Comparison of ENCODE assay signal across 3 fruit fly cellular contexts in the genomic region with DNA sequence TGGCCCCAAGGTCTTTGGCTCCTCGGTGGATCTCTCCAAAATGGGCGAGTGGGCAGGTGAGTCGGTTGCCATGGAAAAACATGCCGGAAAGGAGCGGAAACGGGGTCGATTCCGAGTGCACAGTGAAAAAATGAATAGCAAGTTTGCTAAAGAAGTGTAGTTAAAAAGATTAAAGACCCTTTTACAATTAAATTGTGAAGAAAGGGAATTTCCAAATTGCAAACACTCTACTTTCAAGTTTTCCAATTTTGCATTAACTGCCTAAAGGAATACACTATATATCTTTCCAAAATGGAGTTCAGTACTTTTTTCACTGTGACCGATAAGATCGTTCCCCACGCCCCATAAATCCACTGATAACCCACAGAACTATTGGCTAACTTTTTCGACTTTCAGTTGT.
A peak's percentile ranks its signal among the peaks of the same experiment; 100 is the strongest.
TF ChIP-seq lines count a peak whose summit lies in the region.

No protein-coding gene starts in this region.

- TF ChIP-seq CTCF in whole organism, embryonic (GFP tag; optimal IDR thresholded peaks at IDR 0.05; lab: Kevin White, UChicago), result no peak

TF ChIP-seq in whole organism, embryonic, 481 proteins besides CTCF, POLR2A, EP300 and RAD21 (continues in another document):
- TF ChIP-seq dysf (GFP tag; IDR thresholded peaks at IDR 0.05; lab: Robert Waterston, UW), result peak; percentile 60
- TF ChIP-seq CG12659 (GFP tag; optimal IDR thresholded peaks at IDR 0.05; lab: Kevin White, UChicago), result peak; percentile 24
- TF ChIP-seq CG10979 (tag; optimal IDR thresholded peaks at IDR 0.05; lab: Kevin White, UChicago), result peak; percentile 16
- TF ChIP-seq HHEX (GFP tag; optimal IDR thresholded peaks at IDR 0.05; lab: Kevin White, UChicago), result peak; percentile 22
- TF ChIP-seq CG7372 (GFP tag; IDR thresholded peaks at IDR 0.05; lab: Robert Waterston, UW), result no peak
- 0 out of 2 replicates have a peak, but pooled peaks have one; percentile 36 for TF ChIP-seq ranshi (GFP tag; IDR thresholded peaks at IDR 0.05; lab: Robert Waterston, UW)
- no peak for TF ChIP-seq Nf-YC (tag; optimal IDR thresholded peaks at IDR 0.05; lab: Kevin White, UChicago)
- TF ChIP-seq ind (GFP tag; optimal IDR thresholded peaks at IDR 0.05; lab: Kevin White, UChicago), result peak; percentile 12
- TF ChIP-seq Hr39 (optimal IDR thresholded peaks at IDR 0.05; lab: Kevin White, UChicago), result no peak
- TF ChIP-seq CG14441 (GFP tag; IDR thresholded peaks at IDR 0.05; lab: Robert Waterston, UW), result peak; percentile 65
- peak; percentile 21 for TF ChIP-seq CG7839 (tag; optimal IDR thresholded peaks at IDR 0.05; lab: Kevin White, UChicago)
- 0 out of 3 replicates have a peak, but pooled peaks have one; percentile 11 for TF ChIP-seq B-H1 (GFP tag; IDR thresholded peaks at IDR 0.05; lab: Robert Waterston, UW)
- peak; percentile 5 for TF ChIP-seq CG4820 (GFP tag; optimal IDR thresholded peaks at IDR 0.05; lab: Kevin White, UChicago)
- peak; percentile 24 for TF ChIP-seq CG30403 (GFP tag; optimal IDR thresholded peaks at IDR 0.05; lab: Kevin White, UChicago)
- peak; percentile 9 for TF ChIP-seq Xbp1 (GFP tag; optimal IDR thresholded peaks at IDR 0.05; lab: Kevin White, UChicago)
- 0 out of 3 replicates have a peak, but pooled peaks have one; percentile 21 for TF ChIP-seq CG11695 (GFP tag; IDR thresholded peaks at IDR 0.05; lab: Robert Waterston, UW)
- 0 out of 2 replicates have a peak, but pooled peaks have one; percentile 33 for TF ChIP-seq lmd (GFP tag; IDR thresholded peaks at IDR 0.05; lab: Robert Waterston, UW)
- TF ChIP-seq phol (tag; optimal IDR thresholded peaks at IDR 0.05; lab: Kevin White, UChicago), result peak; percentile 30
- TF ChIP-seq vvl (GFP tag; IDR thresholded peaks at IDR 0.05; lab: Robert Waterston, UW), result peak; percentile 24; the same call in 1 of the 2 replicates
- 0 out of 2 replicates have a peak, but pooled peaks have one; percentile 14 for TF ChIP-seq CG14014 (GFP tag; IDR thresholded peaks at IDR 0.05; lab: Robert Waterston, UW)
- TF ChIP-seq CG15514 (GFP tag; optimal IDR thresholded peaks at IDR 0.05; lab: Kevin White, UChicago), result peak; percentile 32
- TF ChIP-seq CG13424 (tag; optimal IDR thresholded peaks at IDR 0.05; lab: Kevin White, UChicago), result peak; percentile 25
- TF ChIP-seq prd (optimal IDR thresholded peaks at IDR 0.05; lab: Kevin White, UChicago), result no peak
- peak; percentile 56 for TF ChIP-seq prd (GFP tag; IDR thresholded peaks at IDR 0.05; lab: Robert Waterston, UW)
- TF ChIP-seq sob (GFP tag; IDR thresholded peaks at IDR 0.05; lab: Robert Waterston, UW), result 0 out of 2 replicates have a peak, but pooled peaks have one; percentile 23
- TF ChIP-seq ATbp (GFP tag; optimal IDR thresholded peaks at IDR 0.05; lab: Kevin White, UChicago), result peak; percentile 27
- peak; percentile 42 for TF ChIP-seq CG18599 (GFP tag; optimal IDR thresholded peaks at IDR 0.05; lab: Kevin White, UChicago)

TF ChIP-seq in whole organism, prepupa, 60 proteins besides CTCF, POLR2A, EP300 and RAD21:
- peak; percentile 23 for TF ChIP-seq Eip78C (GFP tag; lab: Kevin White, UChicago)
- TF ChIP-seq CG6792 (GFP tag; optimal IDR thresholded peaks at IDR 0.05; lab: Kevin White, UChicago), result no peak
- TF ChIP-seq CG11902 (GFP tag; optimal IDR thresholded peaks at IDR 0.05; lab: Kevin White, UChicago), result no peak

TF ChIP-seq in whole organism, pupa, 21 proteins besides CTCF, POLR2A, EP300 and RAD21:
- 0 out of 3 replicates have a peak, but pooled peaks have one; percentile 23 for TF ChIP-seq CG4496 (GFP tag; IDR thresholded peaks at IDR 0.05; lab: Robert Waterston, UW)
- TF ChIP-seq CG13204 (GFP tag; optimal IDR thresholded peaks at IDR 0.05; lab: Kevin White, UChicago), result no peak
